Worm (Caenorhabditis elegans): Measurements from ENCODE around the gene T22B7.22.

DNA sequence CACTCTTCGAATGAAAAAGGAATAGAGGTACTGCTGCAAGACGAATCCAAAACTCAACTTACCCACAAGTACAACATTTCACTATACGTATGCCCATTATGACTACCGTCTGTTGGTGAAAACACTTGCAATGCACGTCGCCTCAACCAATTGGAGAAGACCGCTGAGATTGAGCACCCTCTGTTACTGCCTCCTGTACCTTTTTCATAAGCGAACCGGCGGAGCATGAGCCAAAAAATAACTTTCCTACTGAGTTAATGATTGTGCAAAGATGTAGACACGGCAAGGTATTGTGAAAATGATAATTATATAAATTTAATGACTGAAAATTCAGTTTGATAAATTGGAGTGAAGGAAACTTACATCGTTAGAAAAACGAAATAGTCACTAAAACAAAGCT lies 29.3 kb downstream of the T22B7.22 start:
- TF ChIP-seq unc-62 (GFP tag; optimal IDR thresholded peaks at IDR 0.05) (no peak), nfyb-1 (GFP tag; IDR thresholded peaks at IDR 0.05) (no peak), nhr-179 (tag; optimal IDR thresholded peaks at IDR 0.05) (no peak)
